Fruit fly (Drosophila melanogaster) whole organism, embryonic: ENCODE measurements around the gene CG5810.

ENCODE experiments used
- ATbp ChIP-seq: fragments of 200-800 bp; sonication (Bioruptor generic); optimal IDR thresholded peaks from 2 replicates; lab custom pipeline; 2017; ENCODE audit warnings: missing biosample characterization, mild to moderate bottlenecking, missing genetic modification characterization, missing genetic modification reagents
- CG10543 ChIP-seq: fragments of 200-800 bp; sonication (Bioruptor generic); optimal IDR thresholded peaks from 3 replicates; lab custom pipeline; 2017; ENCODE audit warnings: missing biosample characterization, mild to moderate bottlenecking, missing genetic modification characterization, moderate library complexity
- CG10565 ChIP-seq: fragments of 200-800 bp; sonication (Bioruptor generic); optimal IDR thresholded peaks from 3 replicates; lab custom pipeline; 2016; ENCODE audit warnings: missing biosample characterization, mild to moderate bottlenecking, missing genetic modification characterization
- CG11504 ChIP-seq: fragments of 200-800 bp; sonication (Bioruptor generic); optimal IDR thresholded peaks from 3 replicates; lab custom pipeline; 2019; ENCODE audit warnings: missing biosample characterization, mild to moderate bottlenecking, missing genetic modification characterization, moderate library complexity
- CG12104 ChIP-seq: fragments of 200-800 bp; sonication (Bioruptor generic); optimal IDR thresholded peaks from 3 replicates; lab custom pipeline; 2016; ENCODE audit warnings: missing biosample characterization, missing genetic modification characterization
- CG12155 ChIP-seq: fragments of 200-800 bp; sonication (Bioruptor generic); optimal IDR thresholded peaks from 3 replicates; lab custom pipeline; 2016; ENCODE audit warnings: missing biosample characterization, missing genetic modification characterization
- CG12942 ChIP-seq: fragments of 200-800 bp; sonication (Bioruptor generic); optimal IDR thresholded peaks from 3 replicates; lab custom pipeline; 2016; ENCODE audit warnings: missing biosample characterization, missing genetic modification characterization
- CG13287 ChIP-seq: fragments of 200-800 bp; sonication (Bioruptor generic); IDR thresholded peaks from 2 replicates; pipeline ENCODE4 v1.3.6; 2022; ENCODE audit warnings: missing biosample characterization, missing genetic modification characterization; ENCODE audit not compliant: partially characterized antibody
- CG14667 ChIP-seq: fragments of 200-800 bp; sonication (Bioruptor generic); IDR thresholded peaks from 2 replicates; pipeline ENCODE4 v1.3.6; 2022; ENCODE audit warnings: missing biosample characterization, missing genetic modification characterization
- CG14860 ChIP-seq: fragments of 200-800 bp; sonication (Bioruptor generic); IDR thresholded peaks from 3 replicates; pipeline ENCODE4 v1.3.6; 2022; ENCODE audit warnings: missing biosample characterization, missing genetic modification characterization; ENCODE audit not compliant: partially characterized antibody
- CG17361 ChIP-seq: fragments of 200-800 bp; sonication (Bioruptor generic); IDR thresholded peaks from 3 replicates; pipeline ENCODE4 v1.3.6; 2022; ENCODE audit warnings: missing biosample characterization, missing genetic modification characterization
- CG18011 ChIP-seq: fragments of 200-800 bp; sonication (Bioruptor generic); optimal IDR thresholded peaks from 2 replicates; lab custom pipeline; 2017; ENCODE audit warnings: missing biosample characterization, missing genetic modification characterization, mild to moderate bottlenecking, moderate library complexity, missing genotype
- CG2202 ChIP-seq: fragments of 200-800 bp; sonication (Bioruptor generic); optimal IDR thresholded peaks from 2 replicates; lab custom pipeline; 2018; ENCODE audit warnings: missing biosample characterization, mild to moderate bottlenecking, missing genetic modification characterization
- CG3163 ChIP-seq: fragments of 200-800 bp; sonication (Bioruptor generic); optimal IDR thresholded peaks from 3 replicates; lab custom pipeline; 2016; ENCODE audit warnings: missing biosample characterization, missing genetic modification characterization
- CG4424 ChIP-seq: fragments of 200-800 bp; sonication (Bioruptor generic); optimal IDR thresholded peaks from 3 replicates; lab custom pipeline; 2016; ENCODE audit warnings: missing biosample characterization, missing genetic modification characterization
- CG4854 ChIP-seq: fragments of 200-800 bp; sonication (Bioruptor generic); optimal IDR thresholded peaks from 2 replicates; lab custom pipeline; 2016; ENCODE audit warnings: missing biosample characterization, missing genetic modification characterization, inconsistent platforms
- CG5953 ChIP-seq: fragments of 200-800 bp; sonication (Bioruptor generic); IDR thresholded peaks from 2 replicates; pipeline ENCODE4 v1.3.6; 2022; ENCODE audit warnings: missing biosample characterization, missing genetic modification characterization
- CG6765 ChIP-seq: fragments of 200-800 bp; sonication (Bioruptor generic); optimal IDR thresholded peaks from 3 replicates; lab custom pipeline; 2017; ENCODE audit warnings: missing biosample characterization, mild to moderate bottlenecking, missing genetic modification characterization
- CG7372 ChIP-seq: fragments of 200-800 bp; sonication (Bioruptor generic); IDR thresholded peaks from 2 replicates; pipeline ENCODE4 v1.3.6; 2022; ENCODE audit warnings: missing biosample characterization, missing genetic modification characterization
- CG7745 ChIP-seq: fragments of 200-800 bp; sonication (Bioruptor generic); optimal IDR thresholded peaks from 2 replicates; lab custom pipeline; 2018; ENCODE audit warnings: missing biosample characterization, mild to moderate bottlenecking, missing genetic modification characterization, moderate library complexity
- CG8388 ChIP-seq: fragments of 200-800 bp; sonication (Bioruptor generic); optimal IDR thresholded peaks from 2 replicates; lab custom pipeline; 2019; ENCODE audit warnings: missing biosample characterization, mild to moderate bottlenecking, missing genetic modification characterization, moderate library complexity
- CG9797 ChIP-seq: fragments of 200-800 bp; sonication (Bioruptor generic); optimal IDR thresholded peaks from 3 replicates; lab custom pipeline; 2018; ENCODE audit warnings: missing biosample characterization, mild to moderate bottlenecking, missing genetic modification characterization
- Hmr ChIP-seq: fragments of 200-800 bp; sonication (Bioruptor generic); optimal IDR thresholded peaks from 3 replicates; lab custom pipeline; 2017; ENCODE audit warnings: mild to moderate bottlenecking, missing biosample characterization, missing genetic modification reagents, missing genetic modification characterization
- Jarid2 ChIP-seq: fragments of 200-800 bp; sonication (Bioruptor generic); optimal IDR thresholded peaks from 3 replicates; lab custom pipeline; 2017; ENCODE audit warnings: mild to moderate bottlenecking, missing biosample characterization, missing genetic modification reagents, missing genetic modification characterization
- Lpt ChIP-seq: fragments of >200 bp; optimal IDR thresholded peaks from 2 replicates; lab custom pipeline; 2018; ENCODE audit warnings: missing biosample characterization, missing genetic modification characterization
- Meics ChIP-seq: fragments of 200-800 bp; sonication (Bioruptor generic); optimal IDR thresholded peaks from 2 replicates; lab custom pipeline; 2017; ENCODE audit warnings: missing biosample characterization, mild to moderate bottlenecking, missing genetic modification characterization
- Myb ChIP-seq: fragments of 200-800 bp; sonication (Bioruptor generic); optimal IDR thresholded peaks from 2 replicates; lab custom pipeline; 2016; ENCODE audit warnings: missing biosample characterization, missing genetic modification characterization
- NFAT ChIP-seq: fragments of 200-800 bp; sonication (Bioruptor generic); IDR thresholded peaks from 2 replicates; pipeline ENCODE4 v1.3.6; 2022; ENCODE audit warnings: missing biosample characterization, missing genetic modification characterization
- Opbp ChIP-seq: fragments of 200-800 bp; sonication (Bioruptor generic); IDR thresholded peaks from 3 replicates; pipeline ENCODE4 v1.3.6; 2022; ENCODE audit warnings: missing biosample characterization, missing genetic modification characterization; ENCODE audit not compliant: partially characterized antibody
- Side ChIP-seq: fragments of 200-800 bp; sonication (Bioruptor generic); optimal IDR thresholded peaks from 2 replicates; lab custom pipeline; 2016; ENCODE audit warnings: missing biosample characterization, missing genetic modification characterization
- Xrp1 ChIP-seq: fragments of 200-800 bp; sonication (Bioruptor generic); IDR thresholded peaks from 2 replicates; pipeline ENCODE4 v1.3.6; 2022; ENCODE audit warnings: missing biosample characterization, missing genetic modification characterization
- al ChIP-seq: fragments of 200-800 bp; sonication (Bioruptor generic); IDR thresholded peaks from 2 replicates; pipeline ENCODE4 v1.3.6; 2022; ENCODE audit warnings: missing biosample characterization, missing genetic modification characterization
- bsh ChIP-seq, 2 experiments: fragments of 200-800 bp; sonication (Bioruptor generic); optimal IDR thresholded peaks; 2 replicates each; lab custom pipeline; 2017 to 2018; ENCODE audit warnings: mild to moderate bottlenecking in 2 of 2, missing biosample characterization in 2 of 2, missing genetic modification characterization in 2 of 2, moderate library complexity in 1 of 2
- cato ChIP-seq: fragments of 200-800 bp; sonication (Bioruptor generic); optimal IDR thresholded peaks from 2 replicates; lab custom pipeline; 2016; ENCODE audit warnings: missing biosample characterization, missing genetic modification characterization, borderline replicate concordance
- esg ChIP-seq: fragments of 200-800 bp; sonication (Bioruptor generic); conservative IDR thresholded peaks from 2 replicates; pipeline ENCODE4 v1.3.6; 2022; ENCODE audit warnings: missing biosample characterization, missing genetic modification characterization
- fd96Cb ChIP-seq: fragments of 200-800 bp; sonication (Bioruptor generic); optimal IDR thresholded peaks from 2 replicates; lab custom pipeline; 2018; ENCODE audit warnings: missing biosample characterization, mild to moderate bottlenecking, missing genetic modification characterization, moderate library complexity
- gem ChIP-seq: fragments of 200-800 bp; sonication (Bioruptor generic); optimal IDR thresholded peaks from 2 replicates; lab custom pipeline; 2019; ENCODE audit warnings: missing biosample characterization, mild to moderate bottlenecking, missing genetic modification characterization, moderate library complexity
- h ChIP-seq: fragments of >200 bp; optimal IDR thresholded peaks from 2 replicates; lab custom pipeline; 2017
- hbn ChIP-seq: fragments of 200-800 bp; sonication (Bioruptor generic); IDR thresholded peaks from 2 replicates; pipeline ENCODE4 v1.3.6; 2022; ENCODE audit warnings: missing biosample characterization, missing genetic modification characterization; ENCODE audit not compliant: partially characterized antibody
- hth ChIP-seq: fragments of >200 bp; optimal IDR thresholded peaks from 2 replicates; lab custom pipeline; 2017; ENCODE audit warnings: inconsistent platforms
- insv ChIP-seq, 2 experiments: fragments of 200-800 bp; sonication (Bioruptor generic); optimal IDR thresholded peaks; 3 replicates each; lab custom pipeline; 2016 to 2018; ENCODE audit warnings: missing biosample characterization in 2 of 2, missing genetic modification characterization in 2 of 2
- lmd ChIP-seq: fragments of 200-800 bp; sonication (Bioruptor generic); IDR thresholded peaks from 2 replicates; pipeline ENCODE4 v1.3.6; 2022; ENCODE audit warnings: missing biosample characterization, missing genetic modification characterization
- lov ChIP-seq, 2 experiments: fragments of 200-800 bp in 1 of 2; fragments of >200 bp in 1 of 2; sonication (Bioruptor generic) in 1 of 2; IDR thresholded peaks in 1 of 2; optimal IDR thresholded peaks in 1 of 2; 2 replicates in 1 of 2; 3 replicates in 1 of 2; pipeline versions ENCODE4 v1.3.6 to Lab custom; 2017 to 2022; ENCODE audit warnings: missing biosample characterization in 1 of 2, missing genetic modification characterization in 1 of 2
- org-1 ChIP-seq: fragments of 200-800 bp; sonication (Bioruptor generic); optimal IDR thresholded peaks from 2 replicates; lab custom pipeline; 2017; ENCODE audit warnings: missing biosample characterization, missing genetic modification characterization
- ranshi ChIP-seq: fragments of 200-800 bp; sonication (Bioruptor generic); IDR thresholded peaks from 2 replicates; pipeline ENCODE4 v1.3.6; 2022; ENCODE audit warnings: missing biosample characterization, missing genetic modification characterization
- sens-2 ChIP-seq: fragments of 200-800 bp; sonication (Bioruptor generic); IDR thresholded peaks from 2 replicates; pipeline ENCODE4 v1.3.6; 2022; ENCODE audit warnings: missing biosample characterization, missing genetic modification characterization
- tin ChIP-seq: fragments of 200-800 bp; sonication (Bioruptor generic); optimal IDR thresholded peaks from 3 replicates; lab custom pipeline; 2016; ENCODE audit warnings: missing biosample characterization, missing genetic modification characterization
- tll ChIP-seq, 2 experiments: fragments of 200-800 bp in 1 of 2; fragments of >200 bp in 1 of 2; sonication (Bioruptor generic) in 1 of 2; optimal IDR thresholded peaks; 2 replicates each; lab custom pipeline; 2017 to 2019; ENCODE audit warnings: missing biosample characterization in 2 of 2, missing genetic modification characterization in 2 of 2, mild to moderate bottlenecking in 1 of 2, moderate library complexity in 1 of 2
- vvl ChIP-seq: fragments of 200-800 bp; sonication (Bioruptor generic); IDR thresholded peaks from 2 replicates; pipeline ENCODE4 v1.3.6; 2022; ENCODE audit warnings: missing biosample characterization, missing genetic modification characterization

Gene CG5810

dm6 chr3R:21138220-21138754, 25.3 kb upstream of the CG5810 start, which contains the start of gene meigo (continued):
- TF ChIP-seq CG4854 (GFP tag; lab: Kevin White, UChicago), result peak; percentile 49
- TF ChIP-seq lov (optimal IDR thresholded peaks at IDR 0.05; lab: Kevin White, UChicago), result no peak
- TF ChIP-seq lov (GFP tag; IDR thresholded peaks at IDR 0.05; lab: Robert Waterston, UW), result no peak
- TF ChIP-seq gem (tag; lab: Kevin White, UChicago), result peak; percentile 82
- TF ChIP-seq CG7745, result no peak
- TF ChIP-seq h (lab: Kevin White, UChicago), result no peak
- no peak for TF ChIP-seq CG10565 (GFP tag; lab: Kevin White, UChicago)
- no peak for TF ChIP-seq Hmr (GFP tag; lab: Kevin White, UChicago)
- TF ChIP-seq sens-2 (GFP tag; lab: Robert Waterston, UW), result 0 out of 2 replicates have a peak, but pooled peaks have one; percentile 33
- TF ChIP-seq al (GFP tag; lab: Robert Waterston, UW), result peak; percentile 45; the same call in 1 of the 2 replicates
- peak; percentile 20 for TF ChIP-seq Myb (GFP tag; lab: Kevin White, UChicago)
- TF ChIP-seq CG12104 (GFP tag; lab: Kevin White, UChicago), result peak; percentile 21
- peak; percentile 60 for TF ChIP-seq CG7372 (GFP tag; lab: Robert Waterston, UW)
- peak; percentile 62 for TF ChIP-seq esg
- TF ChIP-seq hth (lab: Kevin White, UChicago), result no peak
- peak; percentile 57 for TF ChIP-seq Meics (GFP tag; lab: Kevin White, UChicago)
- peak; percentile 51 for TF ChIP-seq cato
- TF ChIP-seq ranshi, result 0 out of 2 replicates have a peak, but pooled peaks have one; percentile 28
- TF ChIP-seq CG17361, result peak; percentile 84
- peak; percentile 50 for TF ChIP-seq CG8388
- peak; percentile 54 for TF ChIP-seq fd96Cb (tag; lab: Kevin White, UChicago)
- peak in 1 of 2 experiments; percentile 67 for TF ChIP-seq bsh (GFP tag; optimal IDR thresholded peaks at IDR 0.05; lab: Kevin White, UChicago)
- TF ChIP-seq Opbp, result no peak
- no peak for TF ChIP-seq org-1 (GFP tag; lab: Kevin White, UChicago)
- TF ChIP-seq Xrp1, result peak; percentile 78
- peak; percentile 71 for TF ChIP-seq CG12155 (GFP tag; lab: Kevin White, UChicago)
- TF ChIP-seq NFAT (GFP tag; lab: Robert Waterston, UW), result peak; percentile 70; the same call in 1 of the 2 replicates
- no peak for TF ChIP-seq Jarid2
- peak; percentile 76 for TF ChIP-seq lmd (GFP tag; lab: Robert Waterston, UW)
- no peak for TF ChIP-seq CG5953
- no peak for TF ChIP-seq CG14860 (GFP tag; lab: Robert Waterston, UW)
- TF ChIP-seq insv (GFP tag; optimal IDR thresholded peaks at IDR 0.05; lab: Kevin White, UChicago), result peak in 1 of 2 experiments; percentile 54
- TF ChIP-seq CG6765 (GFP tag; lab: Kevin White, UChicago), result no peak
- TF ChIP-seq tin (GFP tag; lab: Kevin White, UChicago), result peak; percentile 54
- TF ChIP-seq CG10543 (GFP tag; lab: Kevin White, UChicago), result peak; percentile 68
- 0 out of 2 replicates have a peak, but pooled peaks have one; percentile 36 for TF ChIP-seq CG13287 (GFP tag; lab: Robert Waterston, UW)
- TF ChIP-seq vvl (GFP tag; lab: Robert Waterston, UW), result peak; percentile 74
- TF ChIP-seq CG9797 (GFP tag; lab: Kevin White, UChicago), result peak; percentile 91
- peak; percentile 50; the same call in 1 of the 2 replicates for TF ChIP-seq CG14667 (GFP tag; lab: Robert Waterston, UW)
- TF ChIP-seq CG18011 (GFP tag; lab: Kevin White, UChicago), result peak; percentile 54
- no peak for TF ChIP-seq CG11504 (tag; lab: Kevin White, UChicago)
- peak; percentile 23 for TF ChIP-seq Side (GFP tag; lab: Kevin White, UChicago)
- TF ChIP-seq ATbp (GFP tag; lab: Kevin White, UChicago), result no peak
- TF ChIP-seq CG4424 (GFP tag; lab: Kevin White, UChicago), result peak; percentile 57
- peak; percentile 67 for TF ChIP-seq CG12942 (GFP tag; lab: Kevin White, UChicago)
- no peak for TF ChIP-seq CG3163 (GFP tag; lab: Kevin White, UChicago)
- TF ChIP-seq CG2202, result peak; percentile 30
- no peak for TF ChIP-seq Lpt (GFP tag; lab: Kevin White, UChicago)
- no peak for TF ChIP-seq hbn (GFP tag; lab: Robert Waterston, UW)
- TF ChIP-seq tll (GFP tag; optimal IDR thresholded peaks at IDR 0.05; lab: Kevin White, UChicago), result peak; percentile 31 to 56
